Fruit fly (Drosophila melanogaster): ENCODE results near the gene up.

The up gene

DNA sequence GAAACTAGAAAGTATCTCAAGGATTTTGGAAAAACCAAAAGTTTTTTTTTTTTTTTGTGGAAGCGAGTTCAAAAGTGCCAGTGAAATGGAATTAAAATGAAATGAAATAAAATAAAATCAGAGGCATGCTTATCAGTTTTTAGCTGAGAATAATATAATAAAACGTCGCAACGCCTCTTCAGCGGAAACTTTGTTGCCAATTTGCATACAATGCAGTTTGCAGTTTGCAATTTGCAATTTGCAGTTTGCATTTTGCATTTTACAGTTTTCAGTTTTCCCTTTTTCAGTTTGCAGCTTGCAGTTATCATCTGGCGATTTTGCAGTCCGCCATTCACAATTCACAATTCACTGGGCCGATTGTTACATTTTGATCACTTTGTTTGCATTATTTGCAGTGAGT lies 33.5 kb downstream of the up start:
- no peak for TF ChIP-seq pan (optimal IDR thresholded peaks at IDR 0.05)

DNA sequence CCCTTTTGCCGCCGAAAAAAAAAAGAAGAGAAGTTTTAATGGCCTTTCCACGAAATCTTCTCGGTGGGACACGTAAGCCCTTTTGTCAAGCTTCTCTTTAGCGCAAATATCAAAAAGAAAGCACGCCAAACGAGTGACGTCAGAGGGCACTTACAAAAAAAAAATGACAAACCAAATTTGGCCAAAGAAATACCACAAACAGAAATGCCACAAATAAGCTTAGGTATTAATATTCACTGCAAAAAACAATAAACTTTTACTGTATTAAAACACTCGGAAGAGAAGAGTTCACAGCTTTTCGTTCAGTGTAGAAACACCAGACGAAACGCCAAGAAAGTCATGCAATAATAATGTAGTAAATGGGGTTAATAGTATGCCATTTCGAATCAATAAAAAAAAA lies 34.3 kb downstream of the up start:
- TF ChIP-seq Hr83 (GFP tag; optimal IDR thresholded peaks at IDR 0.05; ENCODE audit: poor library complexity, severe bottlenecking) (no peak), h (GFP tag; optimal IDR thresholded peaks at IDR 0.05) (peak; percentile 32), ey (GFP tag; optimal IDR thresholded peaks at IDR 0.05) (peak; percentile 38), psq (GFP tag; optimal IDR thresholded peaks at IDR 0.05) (peak; percentile 25), rgr (GFP tag; optimal IDR thresholded peaks at IDR 0.05) (peak; percentile 16), HLH106 (tag; optimal IDR thresholded peaks at IDR 0.05) (no peak), foxo (GFP tag; optimal IDR thresholded peaks at IDR 0.05) (peak in 1 of 2 experiments; percentile 52), GATAd (GFP tag; optimal IDR thresholded peaks at IDR 0.05) (no peak), Rel (GFP tag; optimal IDR thresholded peaks at IDR 0.05) (no peak), Rel (tag; optimal IDR thresholded peaks at IDR 0.05) (no peak), br (GFP tag; optimal IDR thresholded peaks at IDR 0.05) (peak; percentile 41), fru (GFP tag; optimal IDR thresholded peaks at IDR 0.05) (peak; percentile 57), Hnf4 (GFP tag; optimal IDR thresholded peaks at IDR 0.05) (peak; percentile 22), CrebA (GFP tag; optimal IDR thresholded peaks at IDR 0.05; ENCODE audit: borderline replicate concordance) (no peak), CG32264 (GFP tag; optimal IDR thresholded peaks at IDR 0.05) (no peak)

DNA sequence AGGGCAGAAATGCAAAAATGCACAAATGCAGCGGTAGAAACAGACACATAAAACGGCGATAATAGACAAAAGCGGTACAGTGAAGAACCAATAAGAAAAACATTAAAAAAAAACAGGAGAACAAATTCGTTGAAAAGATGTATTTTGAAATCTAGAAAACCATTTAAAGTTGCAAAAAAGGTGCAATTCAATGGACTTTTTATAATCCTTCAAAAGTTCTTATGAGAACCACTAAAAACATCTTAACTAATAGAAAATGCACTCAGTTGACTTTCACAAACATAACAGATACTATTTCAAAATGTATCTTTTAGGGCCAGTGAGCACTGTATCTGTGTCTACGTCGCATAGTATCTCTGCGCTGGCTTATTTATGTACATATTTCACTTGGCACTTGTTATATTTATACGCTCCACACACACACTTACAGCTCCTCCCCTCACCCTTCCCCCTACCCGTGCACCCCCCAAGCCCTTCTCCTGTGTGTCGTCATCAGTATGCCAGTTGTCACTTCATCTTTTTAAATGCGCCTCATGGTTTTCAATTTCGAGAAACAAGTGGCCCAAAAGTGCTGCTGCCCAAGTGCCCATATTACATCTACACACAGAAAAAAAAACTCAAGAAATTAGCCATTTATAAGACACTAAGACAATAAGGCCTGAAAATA lies 36.8 kb downstream of the up start:
- TF ChIP-seq dsf (GFP tag; optimal IDR thresholded peaks at IDR 0.05; ENCODE audit: borderline replicate concordance) (no peak), ey (GFP tag; optimal IDR thresholded peaks at IDR 0.05) (no peak), dl (GFP tag; optimal IDR thresholded peaks at IDR 0.05; ENCODE audit: insufficient read depth in 1 of 2, partially characterized antibody in 2 of 2) (no peak), sv (GFP tag; optimal IDR thresholded peaks at IDR 0.05) (no peak), woc (GFP tag; optimal IDR thresholded peaks at IDR 0.05) (no peak), GATAd (GFP tag; optimal IDR thresholded peaks at IDR 0.05) (no peak), foxo (GFP tag; optimal IDR thresholded peaks at IDR 0.05) (no peak)

DNA sequence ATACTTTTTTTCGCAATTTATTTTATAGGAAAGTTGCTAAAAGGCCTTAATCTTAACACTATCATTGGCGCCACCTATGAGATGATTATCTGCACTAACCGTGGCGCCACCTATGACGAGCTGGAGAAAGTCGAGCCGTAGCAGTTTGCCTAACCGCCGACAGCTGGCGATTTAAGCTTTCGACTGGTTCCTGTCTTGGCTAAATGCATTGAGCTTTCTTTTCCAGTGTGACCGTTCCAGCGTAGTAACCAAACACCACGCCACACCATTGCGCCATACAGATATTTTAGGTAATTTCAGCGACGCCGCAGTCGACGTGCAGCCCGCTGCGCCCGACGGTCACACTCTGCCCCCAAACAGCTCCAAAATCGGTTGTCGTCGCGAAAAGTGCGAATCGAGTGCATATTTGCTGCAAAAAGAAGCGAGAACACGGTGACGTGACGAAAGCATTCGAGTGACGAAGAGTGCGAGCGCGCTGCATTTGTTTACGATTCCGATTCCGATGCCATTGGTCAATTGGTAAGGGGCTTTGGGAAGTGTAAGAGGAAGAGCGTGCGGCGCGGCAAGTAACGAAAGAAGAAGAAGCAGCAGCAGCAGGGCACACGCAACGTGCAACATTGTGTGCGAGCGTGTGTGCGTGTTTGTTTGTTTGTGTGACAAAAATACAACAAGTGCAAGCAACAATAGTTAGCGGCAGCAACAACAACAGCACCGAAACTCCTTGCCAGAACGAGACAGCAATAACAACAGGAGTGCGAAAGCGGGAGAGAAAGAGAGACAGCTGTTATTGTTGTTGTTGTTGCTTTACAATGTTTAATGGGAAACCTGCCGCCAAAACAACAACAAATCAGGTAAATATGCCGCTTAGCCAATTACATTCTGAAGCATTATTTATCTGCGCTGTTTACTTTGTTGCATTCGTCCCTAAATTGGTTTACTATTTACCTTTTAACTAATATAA lies 38.6 kb downstream of the up start, which contains the start of the genes CG46311 and Tpst:
Gene CG46311 (plus strand): TSS at position 341 of the 961 bp plus-strand sequence.
Gene Tpst (plus strand): TSS at position 341 of the 961 bp plus-strand sequence.
- TF ChIP-seq Sp1 (GFP tag; optimal IDR thresholded peaks at IDR 0.05) = peak; percentile 49
- peak; percentile 48 for TF ChIP-seq Hnf4 (GFP tag; optimal IDR thresholded peaks at IDR 0.05)
- no peak for TF ChIP-seq sage (GFP tag; optimal IDR thresholded peaks at IDR 0.05)
- no peak for TF ChIP-seq Vsx2 (GFP tag; optimal IDR thresholded peaks at IDR 0.05; ENCODE audit: partially characterized antibody)
- peak; percentile 41 for TF ChIP-seq psq (GFP tag; optimal IDR thresholded peaks at IDR 0.05)
- TF ChIP-seq Dif (GFP tag; optimal IDR thresholded peaks at IDR 0.05; ENCODE audit: partially characterized antibody) = peak; percentile 44
- peak; percentile 71 for TF ChIP-seq Myc (optimal IDR thresholded peaks at IDR 0.05)
- TF ChIP-seq jim (GFP tag; optimal IDR thresholded peaks at IDR 0.05) = no peak
- TF ChIP-seq ey (GFP tag; optimal IDR thresholded peaks at IDR 0.05) = peak; percentile 28
- TF ChIP-seq Hr83 (GFP tag; optimal IDR thresholded peaks at IDR 0.05; ENCODE audit: poor library complexity, severe bottlenecking) = peak; percentile 9
- TF ChIP-seq fru (GFP tag; optimal IDR thresholded peaks at IDR 0.05) = peak; percentile 40
- no peak for TF ChIP-seq woc (GFP tag; optimal IDR thresholded peaks at IDR 0.05)
- no peak for TF ChIP-seq dmrt93B (GFP tag; optimal IDR thresholded peaks at IDR 0.05)
- peak; percentile 1 for TF ChIP-seq Jra (GFP tag; optimal IDR thresholded peaks at IDR 0.05)
- peak; percentile 53 for TF ChIP-seq OdsH (GFP tag; optimal IDR thresholded peaks at IDR 0.05)
- no peak for TF ChIP-seq GATAd (GFP tag; optimal IDR thresholded peaks at IDR 0.05)
- no peak for TF ChIP-seq Rel (GFP tag; optimal IDR thresholded peaks at IDR 0.05)
- peak; percentile 50 for TF ChIP-seq Rel (tag; optimal IDR thresholded peaks at IDR 0.05)
- no peak for TF ChIP-seq Mio (GFP tag; optimal IDR thresholded peaks at IDR 0.05)
- no peak for TF ChIP-seq dsf (GFP tag; optimal IDR thresholded peaks at IDR 0.05; ENCODE audit: borderline replicate concordance)
- peak; percentile 35 for TF ChIP-seq br (GFP tag; optimal IDR thresholded peaks at IDR 0.05)
- TF ChIP-seq rgr (GFP tag; optimal IDR thresholded peaks at IDR 0.05) = peak; percentile 46
- no peak for TF ChIP-seq pan (optimal IDR thresholded peaks at IDR 0.05)
- peak; percentile 54 for TF ChIP-seq h (GFP tag; optimal IDR thresholded peaks at IDR 0.05)
- TF ChIP-seq foxo (GFP tag; optimal IDR thresholded peaks at IDR 0.05) = peak in 1 of 2 experiments; percentile 71
- TF ChIP-seq usp (GFP tag; optimal IDR thresholded peaks at IDR 0.05) = no peak
- TF ChIP-seq brk (GFP tag; optimal IDR thresholded peaks at IDR 0.05) = no peak
- TF ChIP-seq Dfd (GFP tag; optimal IDR thresholded peaks at IDR 0.05) = no peak
- peak; percentile 24 for TF ChIP-seq sv (GFP tag; optimal IDR thresholded peaks at IDR 0.05)
- no peak for TF ChIP-seq lola (GFP tag; optimal IDR thresholded peaks at IDR 0.05)
- TF ChIP-seq Hr78 (GFP tag; optimal IDR thresholded peaks at IDR 0.05) = no peak
- no peak for TF ChIP-seq dl (GFP tag; optimal IDR thresholded peaks at IDR 0.05; ENCODE audit: insufficient read depth in 1 of 2, partially characterized antibody in 2 of 2)
- no peak for TF ChIP-seq Abd-B (GFP tag; optimal IDR thresholded peaks at IDR 0.05)
- peak; percentile 43 for TF ChIP-seq HLH106 (tag; optimal IDR thresholded peaks at IDR 0.05)
- TF ChIP-seq CG32264 (GFP tag; optimal IDR thresholded peaks at IDR 0.05) = no peak
- peak; percentile 47 for TF ChIP-seq tai (GFP tag; optimal IDR thresholded peaks at IDR 0.05)
- no peak for TF ChIP-seq N (GFP tag; optimal IDR thresholded peaks at IDR 0.05)
- TF ChIP-seq CrebA (GFP tag; optimal IDR thresholded peaks at IDR 0.05; ENCODE audit: borderline replicate concordance) = no peak

Measured in whole organism, wandering third instar larva.